Fruit fly (Drosophila melanogaster): ENCODE data around the gene CG10512.

dm6 chr3L:21239999-21240509 is 37.3 kb downstream of the CG10512 start:
- TF ChIP-seq ttk (optimal IDR thresholded peaks at IDR 0.05) (no peak), h (optimal IDR thresholded peaks at IDR 0.05) (no peak), psq (optimal IDR thresholded peaks at IDR 0.05) (no peak), Myc (optimal IDR thresholded peaks at IDR 0.05) (no peak), insv (optimal IDR thresholded peaks at IDR 0.05) (no peak)
